Worm (Caenorhabditis elegans) whole organism, L4/young adult: ENCODE measurements around the gene cdh-5.

Experiments
- W03F9.2 ChIP-seq: fragments of 150-350 bp; optimal IDR thresholded peaks from 2 replicates; lab custom pipeline; 2014; ENCODE audit warnings: missing biosample characterization, missing genetic modification characterization
- dao-5 ChIP-seq: sonication (generic microtip); optimal IDR thresholded peaks from 2 replicates; lab custom pipeline; 2016; ENCODE audit warnings: missing genotype, missing genetic modification characterization, moderate library complexity, missing compliant biosample characterization
- him-1 ChIP-seq: sonication (generic microtip); optimal IDR thresholded peaks from 2 replicates; lab custom pipeline; 2016; ENCODE audit warnings: missing genotype, missing genetic modification reagents, missing genetic modification characterization, missing compliant biosample characterization

DNA sequence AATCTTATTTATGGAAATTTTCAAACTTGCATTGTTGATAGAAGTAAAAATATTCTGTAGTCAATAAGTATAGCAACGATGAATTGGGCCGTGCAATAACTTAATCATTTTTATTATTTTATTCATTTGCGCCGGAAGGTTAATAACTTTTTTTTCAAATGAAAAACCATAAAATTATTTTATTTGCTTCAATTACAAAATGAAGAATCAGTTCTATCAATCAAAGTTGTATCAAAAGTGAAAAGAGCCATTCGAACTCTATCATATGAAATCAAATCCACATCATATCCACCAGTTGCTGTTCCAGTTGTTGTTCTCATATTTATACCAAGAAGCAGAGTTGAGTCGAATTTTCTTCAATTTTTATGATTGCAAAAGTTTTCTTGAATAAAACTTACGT lies 20.2 kb upstream of the cdh-5 start, which contains the start of gene cyp-33E1:
- TF ChIP-seq dao-5 (no peak), W03F9.2 (tag; lab: Kevin White, UChicago) (no peak), him-1 (no peak)
